Worm (Caenorhabditis elegans) whole organism, mixed stage, embryonic: Measurements from ENCODE around the gene F14E5.2.
"Not testable (repeated sequence)": the region's sequence is repeated elsewhere in the genome, so short reads cannot be mapped to it uniquely, and the experiment has no call there.

Experiments
- blmp-1 ChIP-seq: fragments of 150-350 bp; optimal IDR thresholded peaks from 2 replicates; lab custom pipeline; 2014; ENCODE audit warnings: missing biosample characterization, missing genetic modification characterization
- elt-1 ChIP-seq: sonication (generic microtip); optimal IDR thresholded peaks from 2 replicates; lab custom pipeline; 2017; ENCODE audit warnings: missing genetic modification characterization, mild to moderate bottlenecking, missing compliant biosample characterization, antibody characterized with exemption, moderate library complexity, borderline replicate concordance; ENCODE audit not compliant: insufficient read depth
- ham-2 ChIP-seq: fragments of 200-800 bp; sonication (Bioruptor generic); optimal IDR thresholded peaks from 2 replicates; lab custom pipeline; 2018; ENCODE audit warnings: mild to moderate bottlenecking, missing genetic modification characterization, missing compliant biosample characterization
- lin-13 ChIP-seq: fragments of 150-350 bp; optimal IDR thresholded peaks from 2 replicates; lab custom pipeline; 2014; ENCODE audit warnings: missing biosample characterization, missing genetic modification characterization
- mab-5 ChIP-seq: fragments of 150-350 bp; optimal IDR thresholded peaks from 2 replicates; lab custom pipeline; 2014; ENCODE audit warnings: missing biosample characterization, missing genetic modification characterization
- mls-2 ChIP-seq: sonication (generic microtip); optimal IDR thresholded peaks from 2 replicates; lab custom pipeline; 2016; ENCODE audit warnings: mild to moderate bottlenecking, missing genetic modification characterization, moderate library complexity, missing compliant biosample characterization
- nhr-237 ChIP-seq: fragments of 150-350 bp; optimal IDR thresholded peaks from 2 replicates; lab custom pipeline; 2014; ENCODE audit warnings: missing biosample characterization, missing genetic modification characterization
- nhr-28 ChIP-seq: fragments of 150-350 bp; optimal IDR thresholded peaks from 2 replicates; lab custom pipeline; 2014; ENCODE audit warnings: missing biosample characterization, missing genetic modification characterization
- pha-4 ChIP-seq: fragments of 150-350 bp; optimal IDR thresholded peaks from 2 replicates; lab custom pipeline; 2018; ENCODE audit warnings: missing biosample characterization, missing genetic modification reagents, missing genetic modification characterization
- ztf-11 ChIP-seq: fragments of 150-350 bp; optimal IDR thresholded peaks from 2 replicates; lab custom pipeline; 2014; ENCODE audit warnings: missing biosample characterization, missing genetic modification characterization

DNA sequence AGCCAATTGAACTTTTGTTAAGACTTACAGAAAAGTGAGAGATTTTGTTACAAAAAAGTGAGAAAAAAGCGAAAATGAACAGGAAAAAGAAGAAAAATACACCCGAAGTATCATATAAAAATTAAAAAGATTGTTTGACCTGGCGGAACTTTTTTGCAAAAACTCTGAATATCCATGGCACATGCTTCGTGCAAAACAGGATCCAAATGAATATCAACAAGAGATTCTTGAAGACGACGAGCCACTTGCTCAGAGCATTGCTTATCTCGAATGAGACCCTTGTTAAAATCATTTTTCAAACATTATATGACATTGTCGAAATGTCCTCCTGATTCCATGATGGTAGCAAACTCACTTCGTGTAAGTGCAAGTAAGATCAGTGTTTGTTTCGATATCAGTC is 8.9 kb downstream of the F14E5.2 start, which contains the start of gene F14E5.8:
- TF ChIP-seq mab-5 (tag; lab: Kevin White, UChicago); lin-13; elt-1; mls-2 (tag; lab: Kevin White, UChicago); ham-2; nhr-237 (tag; lab: Kevin White, UChicago); blmp-1; ztf-11; pha-4; nhr-28 (tag; lab: Kevin White, UChicago): not testable (repeated sequence)
